Fruit fly (Drosophila melanogaster) whole organism, embryonic: ENCODE results near the gene Traf-like.

Source experiments
- Ada2b ChIP-seq: fragments of 200-800 bp; sonication (Bioruptor generic); IDR thresholded peaks from 2 replicates; pipeline ENCODE4 v1.3.6; 2022; ENCODE audit warnings: missing biosample characterization, missing genetic modification characterization
- Bgb ChIP-seq: fragments of 200-800 bp; sonication (Bioruptor generic); IDR thresholded peaks from 2 replicates; pipeline ENCODE4 v1.3.6; 2022; ENCODE audit warnings: missing biosample characterization, missing genetic modification characterization; ENCODE audit not compliant: partially characterized antibody
- CG10209 ChIP-seq: fragments of 200-800 bp; sonication (Bioruptor generic); optimal IDR thresholded peaks from 3 replicates; lab custom pipeline; 2017; ENCODE audit warnings: missing biosample characterization, mild to moderate bottlenecking, missing genetic modification characterization, missing genetic modification reagents
- CG10267 ChIP-seq: fragments of 200-800 bp; sonication (Bioruptor generic); optimal IDR thresholded peaks from 2 replicates; lab custom pipeline; 2018; ENCODE audit warnings: missing biosample characterization, mild to moderate bottlenecking, missing genetic modification characterization, moderate library complexity
- CG10959 ChIP-seq: fragments of 200-800 bp; sonication (Bioruptor generic); IDR thresholded peaks from 2 replicates; pipeline ENCODE4 v1.3.6; 2022; ENCODE audit warnings: missing biosample characterization, missing genetic modification characterization
- CG11560 ChIP-seq: fragments of 200-800 bp; sonication (Bioruptor generic); IDR thresholded peaks from 3 replicates; pipeline ENCODE4 v1.3.6; 2022; ENCODE audit warnings: missing biosample characterization, missing genetic modification characterization
- CG11723 ChIP-seq: fragments of 200-800 bp; sonication (Bioruptor generic); optimal IDR thresholded peaks from 2 replicates; lab custom pipeline; 2017; ENCODE audit warnings: missing biosample characterization, mild to moderate bottlenecking, missing genetic modification characterization
- CG12769 ChIP-seq: fragments of 200-800 bp; sonication (Bioruptor generic); optimal IDR thresholded peaks from 2 replicates; lab custom pipeline; 2019; ENCODE audit warnings: missing biosample characterization, mild to moderate bottlenecking, missing genetic modification characterization, moderate library complexity
- CG13775 ChIP-seq: fragments of 200-800 bp; sonication (Bioruptor generic); optimal IDR thresholded peaks from 3 replicates; lab custom pipeline; 2017; ENCODE audit warnings: missing biosample characterization, mild to moderate bottlenecking, missing genetic modification characterization
- CG14050 ChIP-seq: fragments of 200-800 bp; sonication (Bioruptor generic); IDR thresholded peaks from 3 replicates; pipeline ENCODE4 v1.3.6; 2022; ENCODE audit warnings: missing biosample characterization, missing genetic modification characterization
- CG17802 ChIP-seq: fragments of 200-800 bp; sonication (Bioruptor generic); optimal IDR thresholded peaks from 2 replicates; lab custom pipeline; 2018; ENCODE audit warnings: missing biosample characterization, mild to moderate bottlenecking, missing genetic modification characterization, moderate library complexity
- CG18476 ChIP-seq: fragments of 200-800 bp; sonication (Bioruptor generic); optimal IDR thresholded peaks from 2 replicates; lab custom pipeline; 2016; ENCODE audit warnings: missing biosample characterization, mild to moderate bottlenecking, missing genetic modification characterization
- CG2116 ChIP-seq: fragments of 200-800 bp; sonication (Bioruptor generic); optimal IDR thresholded peaks from 3 replicates; lab custom pipeline; 2018; ENCODE audit warnings: missing biosample characterization, mild to moderate bottlenecking, missing genetic modification characterization
- CG3065 ChIP-seq: fragments of 200-800 bp; sonication (Bioruptor generic); optimal IDR thresholded peaks from 2 replicates; lab custom pipeline; 2016; ENCODE audit warnings: missing biosample characterization, missing genetic modification characterization
- CG5180 ChIP-seq: fragments of 200-800 bp; sonication (Bioruptor generic); optimal IDR thresholded peaks from 3 replicates; lab custom pipeline; 2017; ENCODE audit warnings: missing biosample characterization, missing genetic modification characterization, mild to moderate bottlenecking, moderate library complexity, missing genetic modification reagents
- CG5245 ChIP-seq: fragments of 200-800 bp; sonication (Bioruptor generic); optimal IDR thresholded peaks from 3 replicates; lab custom pipeline; 2016; ENCODE audit warnings: missing biosample characterization, missing genetic modification characterization
- CG6765 ChIP-seq: fragments of 200-800 bp; sonication (Bioruptor generic); optimal IDR thresholded peaks from 3 replicates; lab custom pipeline; 2017; ENCODE audit warnings: missing biosample characterization, mild to moderate bottlenecking, missing genetic modification characterization
- CTCF ChIP-seq: fragments of 200-800 bp; sonication (Bioruptor generic); optimal IDR thresholded peaks from 2 replicates; lab custom pipeline; 2017; ENCODE audit warnings: missing biosample characterization, mild to moderate bottlenecking, missing genetic modification characterization, moderate library complexity
- Dek ChIP-seq: fragments of 200-800 bp; sonication (Bioruptor generic); optimal IDR thresholded peaks from 3 replicates; lab custom pipeline; 2019; ENCODE audit warnings: missing biosample characterization, mild to moderate bottlenecking, missing genetic modification characterization, moderate library complexity
- E2f1 ChIP-seq: fragments of 200-800 bp; sonication (Bioruptor generic); IDR thresholded peaks from 2 replicates; pipeline ENCODE4 v1.3.6; 2022; ENCODE audit warnings: missing biosample characterization, missing genetic modification characterization
- MESR4 ChIP-seq: fragments of 200-800 bp; sonication (Bioruptor generic); optimal IDR thresholded peaks from 2 replicates; lab custom pipeline; 2018; ENCODE audit warnings: missing biosample characterization, mild to moderate bottlenecking, missing genetic modification characterization, moderate library complexity
- Ptx1 ChIP-seq: fragments of 200-800 bp; sonication (Bioruptor generic); IDR thresholded peaks from 2 replicates; pipeline ENCODE4 v1.3.6; 2022; ENCODE audit warnings: missing biosample characterization, missing genetic modification characterization
- Taf1 ChIP-seq: fragments of 200-800 bp; sonication (Bioruptor generic); IDR thresholded peaks from 2 replicates; pipeline ENCODE4 v1.3.6; 2022; ENCODE audit warnings: missing biosample characterization, missing genetic modification characterization
- Trl ChIP-seq, 3 experiments: fragments of >200 bp in 2 of 3; fragments of 200-800 bp in 1 of 3; sonication (Bioruptor generic) in 1 of 3; optimal IDR thresholded peaks; 2 replicates in 1 of 3; 3 replicates in 2 of 3; lab custom pipeline; 2016 to 2017; ENCODE audit warnings: missing biosample characterization in 1 of 3, missing genetic modification characterization in 1 of 3
- Vsx1 ChIP-seq: fragments of 200-800 bp; sonication (Bioruptor generic); optimal IDR thresholded peaks from 2 replicates; lab custom pipeline; 2017; ENCODE audit warnings: missing biosample characterization, mild to moderate bottlenecking, missing genetic modification characterization, missing genetic modification reagents
- aop ChIP-seq: fragments of 200-800 bp; sonication (Bioruptor generic); IDR thresholded peaks from 2 replicates; pipeline ENCODE4 v1.3.6; 2022; ENCODE audit warnings: missing biosample characterization, missing genetic modification characterization
- ash1 ChIP-seq: fragments of 200-800 bp; sonication (Bioruptor generic); optimal IDR thresholded peaks from 2 replicates; lab custom pipeline; 2018; ENCODE audit warnings: missing biosample characterization, mild to moderate bottlenecking, missing genetic modification characterization
- caup ChIP-seq: fragments of 200-800 bp; sonication (Bioruptor generic); optimal IDR thresholded peaks from 3 replicates; lab custom pipeline; 2017; ENCODE audit warnings: missing biosample characterization, mild to moderate bottlenecking, missing genetic modification characterization, moderate library complexity; ENCODE audit not compliant: severe bottlenecking
- chinmo ChIP-seq: fragments of 200-800 bp; sonication (Bioruptor generic); IDR thresholded peaks from 4 replicates; pipeline ENCODE4 v1.3.6; 2022; ENCODE audit warnings: missing biosample characterization, missing genetic modification characterization; ENCODE audit not compliant: partially characterized antibody
- crol ChIP-seq: fragments of 200-800 bp; sonication (Bioruptor generic); IDR thresholded peaks from 2 replicates; pipeline ENCODE4 v1.3.6; 2022; ENCODE audit warnings: missing biosample characterization, missing genetic modification characterization
- gsb ChIP-seq: fragments of 200-800 bp; sonication (Bioruptor generic); IDR thresholded peaks from 2 replicates; pipeline ENCODE4 v1.3.6; 2022; ENCODE audit warnings: missing biosample characterization, missing genetic modification characterization
- jumu ChIP-seq: fragments of 200-800 bp; sonication (Bioruptor generic); optimal IDR thresholded peaks from 3 replicates; lab custom pipeline; 2016; ENCODE audit warnings: missing biosample characterization, missing genetic modification characterization
- lilli ChIP-seq: fragments of 200-800 bp; sonication (Bioruptor generic); optimal IDR thresholded peaks from 3 replicates; lab custom pipeline; 2016; ENCODE audit warnings: missing biosample characterization, missing genetic modification characterization
- maf-S ChIP-seq: fragments of 200-800 bp; sonication (Bioruptor generic); optimal IDR thresholded peaks from 2 replicates; lab custom pipeline; 2016; ENCODE audit warnings: missing biosample characterization, missing genetic modification characterization
- mam ChIP-seq: fragments of 200-800 bp; sonication (Bioruptor generic); optimal IDR thresholded peaks from 3 replicates; lab custom pipeline; 2016; ENCODE audit warnings: missing biosample characterization, missing genetic modification characterization
- otp ChIP-seq: fragments of 200-800 bp; sonication (Bioruptor generic); IDR thresholded peaks from 3 replicates; pipeline ENCODE4, ENCODE4 v1.3.6; 2022; ENCODE audit warnings: missing biosample characterization, missing genetic modification characterization
- pb ChIP-seq: fragments of 200-800 bp; sonication (Bioruptor generic); optimal IDR thresholded peaks from 3 replicates; lab custom pipeline; 2016; ENCODE audit warnings: missing biosample characterization, missing genetic modification characterization
- pros ChIP-seq: fragments of 200-800 bp; sonication (Bioruptor generic); optimal IDR thresholded peaks from 3 replicates; lab custom pipeline; 2019; ENCODE audit warnings: missing biosample characterization, mild to moderate bottlenecking, missing genetic modification characterization, moderate library complexity
- ro ChIP-seq: fragments of 200-800 bp; sonication (Bioruptor generic); IDR thresholded peaks from 2 replicates; pipeline ENCODE4 v1.3.6; 2022; ENCODE audit warnings: missing biosample characterization, missing genetic modification characterization
- row ChIP-seq: fragments of 200-800 bp; sonication (Bioruptor generic); IDR thresholded peaks from 3 replicates; pipeline ENCODE4 v1.3.6; 2022; ENCODE audit warnings: missing biosample characterization, missing genetic modification characterization
- sim ChIP-seq: fragments of 200-800 bp; sonication (Bioruptor generic); IDR thresholded peaks from 2 replicates; pipeline ENCODE4 v1.3.6; 2022; ENCODE audit warnings: missing biosample characterization, missing genetic modification characterization
- sima ChIP-seq: fragments of 200-800 bp; sonication (Bioruptor generic); optimal IDR thresholded peaks from 2 replicates; lab custom pipeline; 2016; ENCODE audit warnings: missing biosample characterization, missing genetic modification characterization
- sqz ChIP-seq: fragments of 200-800 bp; sonication (Bioruptor generic); optimal IDR thresholded peaks from 3 replicates; lab custom pipeline; 2018; ENCODE audit warnings: missing biosample characterization, mild to moderate bottlenecking, missing genetic modification characterization
- sr ChIP-seq: fragments of 200-800 bp; sonication (Bioruptor generic); IDR thresholded peaks from 3 replicates; pipeline ENCODE4 v1.3.6; 2022; ENCODE audit warnings: missing biosample characterization, missing genetic modification characterization
- sug ChIP-seq: fragments of 200-800 bp; optimal IDR thresholded peaks from 2 replicates; lab custom pipeline; 2019; ENCODE audit warnings: missing biosample characterization, mild to moderate bottlenecking, missing genetic modification characterization, moderate library complexity
- tll ChIP-seq, 2 experiments: fragments of 200-800 bp in 1 of 2; fragments of >200 bp in 1 of 2; sonication (Bioruptor generic) in 1 of 2; optimal IDR thresholded peaks; 2 replicates each; lab custom pipeline; 2017 to 2019; ENCODE audit warnings: missing biosample characterization in 2 of 2, missing genetic modification characterization in 2 of 2, mild to moderate bottlenecking in 1 of 2, moderate library complexity in 1 of 2
- tna ChIP-seq: fragments of 200-800 bp; sonication (Bioruptor generic); IDR thresholded peaks from 2 replicates; pipeline ENCODE4 v1.3.6; 2022; ENCODE audit warnings: missing biosample characterization, missing genetic modification characterization; ENCODE audit not compliant: partially characterized antibody
- unc-4 ChIP-seq: fragments of 200-800 bp; sonication (Bioruptor generic); IDR thresholded peaks from 2 replicates; pipeline ENCODE4 v1.3.6; 2022; ENCODE audit warnings: missing biosample characterization, missing genetic modification characterization; ENCODE audit not compliant: partially characterized antibody
- usp ChIP-seq: fragments of >200 bp; optimal IDR thresholded peaks from 2 replicates; lab custom pipeline; 2017; ENCODE audit warnings: missing biosample characterization, missing genetic modification characterization
- zen ChIP-seq: fragments of 200-800 bp; sonication (Bioruptor generic); optimal IDR thresholded peaks from 3 replicates; lab custom pipeline; 2018; ENCODE audit warnings: missing biosample characterization, mild to moderate bottlenecking, missing genetic modification characterization, moderate library complexity

Gene Traf-like

dm6 chrX:16391397-16391796, 23.4 kb upstream of the Traf-like start, which contains the start of the genes TH1 and mei-41 (continued):
- TF ChIP-seq CG11560 (peak; percentile 89), CG12769 (tag; lab: Kevin White, UChicago) (no peak), CG5245 (GFP tag; lab: Kevin White, UChicago) (peak; percentile 64), Dek (tag; lab: Kevin White, UChicago) (peak; percentile 87), CG5180 (GFP tag; lab: Kevin White, UChicago) (no peak), Ptx1 (GFP tag; lab: Robert Waterston, UW) (peak; percentile 97), CG11723 (peak; percentile 79), pb (GFP tag; lab: Kevin White, UChicago) (no peak), CG13775 (GFP tag; lab: Kevin White, UChicago) (peak; percentile 90), Ada2b (GFP tag; lab: Robert Waterston, UW) (peak; percentile 93), chinmo (0 out of 4 replicates have a peak, but pooled peaks have one; percentile 13), CTCF (GFP tag; lab: Kevin White, UChicago) (peak; percentile 6), sr (no peak; the same call in 2 of the 3 replicates), CG14050 (GFP tag; lab: Robert Waterston, UW) (peak; percentile 89), Vsx1 (GFP tag; lab: Kevin White, UChicago) (no peak), sqz (GFP tag; lab: Kevin White, UChicago) (no peak), jumu (GFP tag; lab: Kevin White, UChicago) (peak; percentile 53), maf-S (GFP tag; lab: Kevin White, UChicago) (no peak), tna (GFP tag; lab: Robert Waterston, UW) (no peak), zen (tag; lab: Kevin White, UChicago) (peak; percentile 93), pros (GFP tag; lab: Kevin White, UChicago) (no peak), ash1 (GFP tag; lab: Kevin White, UChicago) (no peak), E2f1 (GFP tag; lab: Robert Waterston, UW) (peak; percentile 95), ro (peak; percentile 91), lilli (GFP tag; lab: Kevin White, UChicago) (no peak), CG10209 (peak; percentile 89), tll (GFP tag; optimal IDR thresholded peaks at IDR 0.05; lab: Kevin White, UChicago) (peak in 1 of 2 experiments; percentile 56), caup (GFP tag; lab: Kevin White, UChicago) (no peak), sima (GFP tag; lab: Kevin White, UChicago) (no peak), aop (GFP tag; lab: Robert Waterston, UW) (peak; percentile 66; the same call in 1 of the 2 replicates), gsb (peak; percentile 86), Bgb (peak; percentile 43; the same call in 1 of the 2 replicates), CG6765 (GFP tag; lab: Kevin White, UChicago) (peak; percentile 19), crol (GFP tag; lab: Robert Waterston, UW) (peak; percentile 41; the same call in 1 of the 2 replicates), CG3065 (peak; percentile 74), MESR4 (GFP tag; lab: Kevin White, UChicago) (no peak), mam (GFP tag; lab: Kevin White, UChicago) (peak; percentile 66), CG10267 (peak; percentile 89), otp (GFP tag; lab: Robert Waterston, UW) (peak; percentile 92), CG2116 (GFP tag; lab: Kevin White, UChicago) (peak; percentile 70), Trl (optimal IDR thresholded peaks at IDR 0.05; lab: Kevin White, UChicago) (no peak), Trl (GFP tag; optimal IDR thresholded peaks at IDR 0.05; lab: Kevin White, UChicago) (peak; percentile 43), unc-4 (GFP tag; lab: Robert Waterston, UW) (peak; percentile 54; the same call in 1 of the 2 replicates), sim (GFP tag; lab: Robert Waterston, UW) (peak; percentile 88), CG17802 (tag; lab: Kevin White, UChicago) (peak; percentile 92), sug (tag; lab: Kevin White, UChicago) (no peak), Taf1 (GFP tag; lab: Robert Waterston, UW) (peak; percentile 63; the same call in 1 of the 2 replicates), CG10959 (GFP tag; lab: Robert Waterston, UW) (peak; percentile 93), usp (GFP tag; lab: Kevin White, UChicago) (no peak), CG18476 (GFP tag; lab: Kevin White, UChicago) (peak; percentile 61), row (peak; percentile 98)
